Fruit fly (Drosophila melanogaster): ENCODE results near the gene Tob.
A peak's percentile ranks its signal among the peaks of the same experiment; 100 is the strongest.

dm6 chrX:16091431-16091990, at the start of gene Tob:
- peak; percentile 48 for TF ChIP-seq tj (GFP tag; optimal IDR thresholded peaks at IDR 0.05)
- no peak for TF ChIP-seq CG11617 (GFP tag; optimal IDR thresholded peaks at IDR 0.05)
- TF ChIP-seq kay (GFP tag; ENCODE audit: borderline replicate concordance): peak; percentile 52
- peak; percentile 72 for TF ChIP-seq ovo (GFP tag; optimal IDR thresholded peaks at IDR 0.05)
- no peak for TF ChIP-seq CG14711 (tag; optimal IDR thresholded peaks at IDR 0.05)
- no peak for TF ChIP-seq Hr96 (GFP tag; optimal IDR thresholded peaks at IDR 0.05)
- TF ChIP-seq Clk (GFP tag; optimal IDR thresholded peaks at IDR 0.05): no peak
- TF ChIP-seq cic (GFP tag; optimal IDR thresholded peaks at IDR 0.05): peak; percentile 82
- TF ChIP-seq Mnt (GFP tag; optimal IDR thresholded peaks at IDR 0.05): peak; percentile 78
- no peak for TF ChIP-seq CG7045 (GFP tag; optimal IDR thresholded peaks at IDR 0.05)
